Worm (Caenorhabditis elegans) whole organism, young adult: Measurements from ENCODE around the gene C36A4.10.
A peak's percentile ranks its signal among the peaks of the same experiment; 100 is the strongest.
"Not testable (repeated sequence)": the region's sequence is repeated elsewhere in the genome, so short reads cannot be mapped to it uniquely, and the experiment has no call there.

Experiments used
- B0261.1 ChIP-seq: sonication (generic microtip); optimal IDR thresholded peaks from 2 replicates; lab custom pipeline; 2016; ENCODE audit warnings: mild to moderate bottlenecking, missing genetic modification characterization, moderate library complexity, missing compliant biosample characterization
- C17E4.6 ChIP-seq: fragments of 200-800 bp; sonication (Bioruptor generic); IDR thresholded peaks from 2 replicates; pipeline ENCODE4 v1.3.6; 2022; ENCODE audit warnings: missing genetic modification reagents, missing genetic modification characterization, missing compliant biosample characterization
- F22D6.2 ChIP-seq: sonication (generic microtip); optimal IDR thresholded peaks from 2 replicates; lab custom pipeline; 2016; ENCODE audit warnings: mild to moderate bottlenecking, missing genetic modification characterization, missing compliant biosample characterization
- F37B4.10 ChIP-seq: fragments of 200-800 bp; sonication (Bioruptor generic); IDR thresholded peaks from 2 replicates; pipeline ENCODE4 v1.3.6; 2022; ENCODE audit warnings: missing genetic modification characterization, missing compliant biosample characterization
- F39B2.1 ChIP-seq: fragments of 200-800 bp; sonication (Bioruptor generic); IDR thresholded peaks from 2 replicates; pipeline ENCODE4 v1.3.6; 2022; ENCODE audit warnings: missing genetic modification reagents, missing genetic modification characterization, missing compliant biosample characterization
- F52B5.7 ChIP-seq: sonication (generic microtip); optimal IDR thresholded peaks from 2 replicates; lab custom pipeline; 2016; ENCODE audit warnings: mild to moderate bottlenecking, missing genetic modification characterization, missing compliant biosample characterization
- K11D2.4 ChIP-seq: fragments of 200-800 bp; sonication (Bioruptor generic); IDR thresholded peaks from 2 replicates; pipeline ENCODE4 v1.3.6; 2022; ENCODE audit warnings: missing genetic modification reagents, missing genetic modification characterization, missing compliant biosample characterization
- Y53G8AR.9 ChIP-seq: fragments of 200-800 bp; sonication (Bioruptor generic); conservative IDR thresholded peaks from 2 replicates; pipeline ENCODE4 v1.3.6; 2022; ENCODE audit warnings: missing genetic modification reagents, missing genetic modification characterization, missing compliant biosample characterization
- Y95B8A.8 ChIP-seq: fragments of 200-800 bp; sonication (Bioruptor generic); IDR thresholded peaks from 2 replicates; pipeline ENCODE4 v1.3.6; 2022; ENCODE audit warnings: missing genetic modification reagents, missing genetic modification characterization, missing compliant biosample characterization
- ZK185.1 ChIP-seq: sonication (generic microtip); optimal IDR thresholded peaks from 2 replicates; lab custom pipeline; 2016; ENCODE audit warnings: mild to moderate bottlenecking, missing genetic modification characterization, missing compliant biosample characterization; ENCODE audit not compliant: poor library complexity, severe bottlenecking
- akir-1 ChIP-seq: fragments of 200-800 bp; sonication (Bioruptor generic); optimal IDR thresholded peaks from 2 replicates; lab custom pipeline; 2018; ENCODE audit warnings: mild to moderate bottlenecking, missing genetic modification characterization, moderate library complexity, missing compliant biosample characterization
- ama-1 ChIP-seq, 3 experiments: fragments of 150-350 bp in 1 of 3; sonication (generic microtip) in 2 of 3; optimal IDR thresholded peaks; 2 replicates each; lab custom pipeline; 2014 to 2018; ENCODE audit warnings: missing biosample characterization in 2 of 3, missing genetic modification characterization in 2 of 3, missing genetic modification reagents in 2 of 3
- athp-1 ChIP-seq: sonication (generic microtip); optimal IDR thresholded peaks from 2 replicates; lab custom pipeline; 2017; ENCODE audit warnings: mild to moderate bottlenecking, missing genetic modification characterization, missing compliant biosample characterization
- ccch-3 ChIP-seq: fragments of 200-800 bp; sonication (Bioruptor generic); optimal IDR thresholded peaks from 2 replicates; lab custom pipeline; 2018; ENCODE audit warnings: mild to moderate bottlenecking, missing genetic modification characterization, missing compliant biosample characterization
- cebp-1 ChIP-seq, 2 experiments: fragments of 200-800 bp in 1 of 2; sonication (Bioruptor generic) in 1 of 2; sonication (generic microtip) in 1 of 2; IDR thresholded peaks in 1 of 2; optimal IDR thresholded peaks in 1 of 2; 2 replicates each; pipeline versions ENCODE4 v1.3.6 to Lab custom; 2017 to 2022; ENCODE audit warnings: missing compliant biosample characterization in 2 of 2, missing genetic modification characterization in 2 of 2, mild to moderate bottlenecking in 1 of 2, missing genetic modification reagents in 1 of 2, moderate library complexity in 1 of 2
- cebp-2 ChIP-seq: fragments of 200-800 bp; sonication (Bioruptor generic); IDR thresholded peaks from 2 replicates; pipeline ENCODE4 v1.3.6; 2022; ENCODE audit warnings: missing genetic modification characterization, missing compliant biosample characterization
- ceh-27 ChIP-seq: fragments of 200-800 bp; sonication (Bioruptor generic); optimal IDR thresholded peaks from 2 replicates; lab custom pipeline; 2018; ENCODE audit warnings: mild to moderate bottlenecking, missing genetic modification characterization, moderate library complexity, missing compliant biosample characterization
- ceh-58 ChIP-seq: fragments of 200-800 bp; sonication (Bioruptor generic); IDR thresholded peaks from 2 replicates; pipeline ENCODE4 v1.3.6; 2022; ENCODE audit warnings: missing genetic modification characterization, missing compliant biosample characterization
- ceh-79 ChIP-seq: sonication (generic microtip); optimal IDR thresholded peaks from 2 replicates; lab custom pipeline; 2017; ENCODE audit warnings: mild to moderate bottlenecking, missing genetic modification characterization, missing compliant biosample characterization
- dox-1 ChIP-seq: fragments of 200-800 bp; sonication (Bioruptor generic); IDR thresholded peaks from 2 replicates; pipeline ENCODE4 v1.3.6; 2022; ENCODE audit warnings: missing genetic modification reagents, missing genetic modification characterization, missing compliant biosample characterization
- efl-1 ChIP-seq: fragments of 150-350 bp; optimal IDR thresholded peaks from 2 replicates; lab custom pipeline; 2014; ENCODE audit warnings: missing biosample characterization, missing genetic modification reagents, missing genetic modification characterization
- egrh-3 ChIP-seq: fragments of 200-800 bp; sonication (Bioruptor generic); IDR thresholded peaks from 2 replicates; pipeline ENCODE4 v1.3.6; 2022; ENCODE audit warnings: missing genetic modification reagents, missing genetic modification characterization, missing compliant biosample characterization
- hlh-12 ChIP-seq: sonication (generic microtip); optimal IDR thresholded peaks from 2 replicates; lab custom pipeline; 2016; ENCODE audit warnings: missing genetic modification characterization, missing compliant biosample characterization
- hmg-1.2 ChIP-seq: fragments of 200-800 bp; sonication (Bioruptor generic); IDR thresholded peaks from 2 replicates; pipeline ENCODE4 v1.3.6; 2022; ENCODE audit warnings: missing genetic modification reagents, missing genetic modification characterization, missing compliant biosample characterization
- lag-1 ChIP-seq: fragments of 200-800 bp; sonication (Bioruptor generic); IDR thresholded peaks from 2 replicates; pipeline ENCODE4 v1.3.6; 2022; ENCODE audit warnings: missing genetic modification reagents, missing genetic modification characterization, missing compliant biosample characterization
- let-526 ChIP-seq: fragments of 200-800 bp; sonication (Bioruptor generic); IDR thresholded peaks from 2 replicates; pipeline ENCODE4 v1.3.6; 2022; ENCODE audit warnings: missing genetic modification reagents, missing genetic modification characterization, missing compliant biosample characterization
- lin-35 ChIP-seq, 3 experiments: fragments of 150-350 bp in 2 of 3; sonication (generic microtip) in 1 of 3; optimal IDR thresholded peaks; 2 replicates each; lab custom pipeline; 2014 to 2018; ENCODE audit warnings: missing biosample characterization in 3 of 3, missing genetic modification characterization in 3 of 3, missing genetic modification reagents in 3 of 3
- lin-40 ChIP-seq: sonication (generic microtip); optimal IDR thresholded peaks from 2 replicates; lab custom pipeline; 2016; ENCODE audit warnings: missing genetic modification characterization, mild to moderate bottlenecking, missing compliant biosample characterization, missing genotype, missing genetic modification reagents
- lin-54 ChIP-seq: fragments of 200-800 bp; sonication (Bioruptor generic); optimal IDR thresholded peaks from 2 replicates; lab custom pipeline; 2018; ENCODE audit warnings: mild to moderate bottlenecking, missing genetic modification characterization, missing compliant biosample characterization
- lir-1 ChIP-seq: fragments of 200-800 bp; sonication (Bioruptor generic); conservative IDR thresholded peaks from 2 replicates; pipeline ENCODE4 v1.3.6; 2022; ENCODE audit warnings: missing genetic modification reagents, missing genetic modification characterization, missing compliant biosample characterization
- lsy-27 ChIP-seq: sonication (generic microtip); optimal IDR thresholded peaks from 2 replicates; lab custom pipeline; 2017; ENCODE audit warnings: missing genetic modification characterization, mild to moderate bottlenecking, missing compliant biosample characterization, antibody characterized with exemption, missing genotype, borderline replicate concordance; ENCODE audit not compliant: insufficient read depth
- mcd-1 ChIP-seq: fragments of 200-800 bp; sonication (Bioruptor generic); IDR thresholded peaks from 2 replicates; pipeline ENCODE4 v1.3.6; 2022; ENCODE audit warnings: missing genetic modification reagents, missing genetic modification characterization, missing compliant biosample characterization
- mes-4 ChIP-seq: sonication (generic microtip); optimal IDR thresholded peaks from 2 replicates; lab custom pipeline; 2016; ENCODE audit warnings: missing genotype, missing genetic modification characterization, missing compliant biosample characterization
- nhr-80 ChIP-seq: sonication (generic microtip); optimal IDR thresholded peaks from 2 replicates; lab custom pipeline; 2016; ENCODE audit warnings: missing genetic modification characterization, missing compliant biosample characterization
- pbrm-1 ChIP-seq: fragments of 200-800 bp; sonication (Bioruptor generic); IDR thresholded peaks from 2 replicates; pipeline ENCODE4 v1.3.6; 2022; ENCODE audit warnings: missing genetic modification reagents, missing genetic modification characterization, missing compliant biosample characterization
- rcor-1 ChIP-seq: fragments of 200-800 bp; sonication (Bioruptor generic); IDR thresholded peaks from 2 replicates; pipeline ENCODE4 v1.3.6; 2022; ENCODE audit warnings: missing genetic modification reagents, missing genetic modification characterization, missing compliant biosample characterization
- snpc-1.3 ChIP-seq: sonication (generic microtip); optimal IDR thresholded peaks from 2 replicates; lab custom pipeline; 2017; ENCODE audit warnings: missing genetic modification characterization, mild to moderate bottlenecking, missing compliant biosample characterization, antibody characterized with exemption, moderate library complexity, missing genotype, missing genetic modification reagents; ENCODE audit not compliant: insufficient read depth
- unc-130 ChIP-seq: sonication (generic microtip); optimal IDR thresholded peaks from 2 replicates; lab custom pipeline; 2016; ENCODE audit warnings: missing genetic modification reagents, missing genetic modification characterization, missing compliant biosample characterization
- ztf-18 ChIP-seq: sonication (generic microtip); optimal IDR thresholded peaks from 2 replicates; lab custom pipeline; 2016; ENCODE audit warnings: missing genotype, mild to moderate bottlenecking, missing genetic modification characterization, missing compliant biosample characterization
- ztf-22 ChIP-seq: fragments of 200-800 bp; sonication (Bioruptor generic); optimal IDR thresholded peaks from 2 replicates; lab custom pipeline; 2018; ENCODE audit warnings: mild to moderate bottlenecking, missing genetic modification characterization, moderate library complexity, missing compliant biosample characterization
- ztf-3 ChIP-seq: fragments of 200-800 bp; sonication (Bioruptor generic); optimal IDR thresholded peaks from 2 replicates; lab custom pipeline; 2018; ENCODE audit warnings: mild to moderate bottlenecking, missing genetic modification characterization, missing compliant biosample characterization

Gene C36A4.10

ce11 chrIII:3862918-3863385, 31.7 kb upstream of the C36A4.10 start, which contains the start of gene brc-1 (continued):
- TF ChIP-seq snpc-1.3 (tag; lab: Kevin White, UChicago) = no peak
- peak; percentile 91 for TF ChIP-seq egrh-3 (GFP tag; lab: Robert Waterston, UW)
- peak; percentile 79; the same call in 1 of the 2 replicates for TF ChIP-seq K11D2.4 (GFP tag; lab: Robert Waterston, UW)
- peak; percentile 12; the same call in 1 of the 2 replicates for TF ChIP-seq rcor-1 (GFP tag; lab: Robert Waterston, UW)
- no peak for TF ChIP-seq F22D6.2
- TF ChIP-seq mcd-1 (GFP tag; lab: Robert Waterston, UW) = peak; percentile 97
- no peak for TF ChIP-seq lag-1
- no peak for TF ChIP-seq B0261.1 (tag; lab: Kevin White, UChicago)
- TF ChIP-seq Y53G8AR.9 (GFP tag; lab: Robert Waterston, UW) = peak; percentile 79
- TF ChIP-seq cebp-2 (GFP tag; lab: Robert Waterston, UW) = no peak
- TF ChIP-seq dox-1 = peak; percentile 84
- no peak for TF ChIP-seq C17E4.6
- TF ChIP-seq lsy-27 (tag; lab: Kevin White, UChicago) = no peak
- no peak for TF ChIP-seq Y95B8A.8 (GFP tag; lab: Robert Waterston, UW)
- TF ChIP-seq athp-1 (tag; lab: Kevin White, UChicago) = peak; percentile 42
- peak; percentile 46 for TF ChIP-seq ztf-18 (tag; lab: Kevin White, UChicago)
- no peak for TF ChIP-seq ceh-58 (GFP tag; lab: Robert Waterston, UW)
- TF ChIP-seq lir-1 (GFP tag; lab: Robert Waterston, UW) = peak; percentile 53; the same call in 1 of the 2 replicates
- TF ChIP-seq ama-1 (optimal IDR thresholded peaks at IDR 0.05; lab: Kevin White, UChicago) = peak; percentile 93
- TF ChIP-seq ama-1 (GFP tag; optimal IDR thresholded peaks at IDR 0.05; lab: Kevin White, UChicago) = peak in 1 of 2 experiments; percentile 15
- no peak for TF ChIP-seq F39B2.1 (GFP tag; lab: Robert Waterston, UW)
- TF ChIP-seq F52B5.7 (tag; lab: Kevin White, UChicago) = no peak
- no peak for TF ChIP-seq akir-1
- no peak for TF ChIP-seq ceh-79 (tag; lab: Kevin White, UChicago)
- no peak for TF ChIP-seq hlh-12 (tag; lab: Kevin White, UChicago)
- TF ChIP-seq ZK185.1 = peak; percentile 77
- TF ChIP-seq unc-130 (GFP tag; lab: Kevin White, UChicago) = no peak
- TF ChIP-seq ccch-3 (GFP tag; lab: Kevin White, UChicago) = no peak
- peak; percentile 91 for TF ChIP-seq lin-54 (GFP tag; lab: Kevin White, UChicago)
- TF ChIP-seq lin-40 (tag; lab: Kevin White, UChicago) = peak; percentile 75
- TF ChIP-seq ztf-3 (GFP tag; lab: Kevin White, UChicago) = no peak
- TF ChIP-seq F37B4.10 (GFP tag; lab: Robert Waterston, UW) = no peak
- TF ChIP-seq ztf-22 (GFP tag; lab: Kevin White, UChicago) = no peak
- peak; percentile 67 for TF ChIP-seq efl-1 (GFP tag; lab: Kevin White, UChicago)
- TF ChIP-seq ceh-27 (GFP tag; lab: Kevin White, UChicago) = peak; percentile 71
- no peak for TF ChIP-seq let-526 (GFP tag; lab: Robert Waterston, UW)
- peak in 2 of 3 experiments; percentile 41 to 92 for TF ChIP-seq lin-35 (GFP tag; optimal IDR thresholded peaks at IDR 0.05; lab: Kevin White, UChicago)
- no peak for TF ChIP-seq mes-4 (tag; lab: Kevin White, UChicago)
- TF ChIP-seq pbrm-1 (GFP tag; lab: Robert Waterston, UW) = peak; percentile 64; the same call in 1 of the 2 replicates
- TF ChIP-seq, all 124 proteins: peak for 44

DNA sequence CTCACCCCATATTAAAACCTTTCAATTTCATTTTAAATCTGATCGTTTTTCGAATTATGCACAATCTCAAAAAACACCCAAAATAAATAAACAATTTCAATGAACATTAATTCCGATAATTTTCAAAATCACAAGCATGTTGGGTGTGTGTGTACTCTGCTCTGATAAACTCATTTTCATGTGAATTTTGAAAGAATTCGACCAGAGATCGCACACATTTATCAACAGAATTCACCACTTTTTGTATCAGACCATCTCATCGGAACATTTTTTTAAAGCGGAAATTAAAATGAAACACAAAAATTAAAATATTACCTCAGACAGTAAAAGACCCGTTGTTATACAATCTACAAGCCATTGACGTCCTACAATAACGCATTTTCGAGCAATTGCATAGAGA, 26.7 kb upstream of the C36A4.10 start:
- TF ChIP-seq hmg-1.2 (0 out of 2 replicates have a peak, but pooled peaks have one; percentile 11), cebp-1 (tag; optimal IDR thresholded peaks at IDR 0.05; lab: Kevin White, UChicago) (peak; percentile 23), nhr-80 (tag; lab: Kevin White, UChicago) (peak; percentile 23)
- not testable (repeated sequence) for TF ChIP-seq cebp-1 (GFP tag; IDR thresholded peaks at IDR 0.05; lab: Robert Waterston, UW)
- TF ChIP-seq, all 124 proteins: peak for 3; not testable (repeated sequence) for 121
